Fruit fly (Drosophila melanogaster) whole organism, larva: Measurements from ENCODE around the gene CG2926.

Experiments used
- noc ChIP-seq: fragments of 200-800 bp; sonication (Bioruptor generic); optimal IDR thresholded peaks from 3 replicates; lab custom pipeline; 2019; ENCODE audit warnings: missing biosample characterization, mild to moderate bottlenecking, missing genetic modification characterization, moderate library complexity

The CG2926 gene

dm6 chr3R:5572900-5573665, 15.1 kb downstream of the CG2926 start:
- no peak for TF ChIP-seq noc (tag; lab: Kevin White, UChicago)

dm6 chr3R:5571756-5572155, 16.4 kb downstream of the CG2926 start:
- TF ChIP-seq noc (tag; lab: Kevin White, UChicago): no peak

dm6 chr3R:5571437-5571750, 16.8 kb downstream of the CG2926 start:
- no peak for TF ChIP-seq noc (tag; lab: Kevin White, UChicago)

- no peak for TF ChIP-seq noc (tag; lab: Kevin White, UChicago)
These were observed 17.3 kb downstream of the CG2926 start, which contains the start of gene CRMP for dm6 chr3R:5570635-5571436. TSS of gene CRMP (plus strand) at chr3R:5571108.

- TF ChIP-seq noc (tag; lab: Kevin White, UChicago): peak; percentile 23
These were observed 19.6 kb downstream of the CG2926 start, which contains the start of the genes CG2931 and Rheb for dm6 chr3R:5568590-5568989. TSS of gene CG2931 (minus strand) at chr3R:5568615. TSS of gene Rheb (plus strand) at chr3R:5568921.

dm6 chr3R:5565623-5566022, 22.6 kb downstream of the CG2926 start:
- peak; percentile 88 for TF ChIP-seq noc (tag; lab: Kevin White, UChicago)

dm6 chr3R:5564775-5565190, 23.4 kb downstream of the CG2926 start, which contains the start of the genes CG14671 and CG12746:
TSS of gene CG14671 (minus strand) at chr3R:5564815.
TSS of gene CG12746 (plus strand) at chr3R:5564865.
- no peak for TF ChIP-seq noc (tag; lab: Kevin White, UChicago)

dm6 chr3R:5563420-5563819, 24.8 kb downstream of the CG2926 start, which contains the start of gene Pi4KIIalpha:
TSS of gene Pi4KIIalpha (minus strand) at chr3R:5563652.
- no peak for TF ChIP-seq noc (tag; lab: Kevin White, UChicago)

- no peak for TF ChIP-seq noc (tag; lab: Kevin White, UChicago)
These were observed 25.2 kb downstream of the CG2926 start for dm6 chr3R:5562956-5563355.

dm6 chr3R:5554852-5555251, 33.3 kb downstream of the CG2926 start, which contains the start of gene Snm1:
TSS of gene Snm1 (plus strand) at chr3R:5555084.
- TF ChIP-seq noc (tag; lab: Kevin White, UChicago): no peak

dm6 chr3R:5554082-5554481, 34.1 kb downstream of the CG2926 start, which contains the start of gene Pcmt:
TSS of gene Pcmt (minus strand) at chr3R:5554316.
- TF ChIP-seq noc (tag; lab: Kevin White, UChicago): no peak

dm6 chr3R:5551593-5551992, 36.6 kb downstream of the CG2926 start:
- TF ChIP-seq noc (tag; lab: Kevin White, UChicago): no peak

dm6 chr3R:5551068-5551467, 37.1 kb downstream of the CG2926 start, which contains the start of gene mia:
TSS of gene mia (minus strand) at chr3R:5551168.
- no peak for TF ChIP-seq noc (tag; lab: Kevin White, UChicago)

dm6 chr3R:5550452-5550851, 37.7 kb downstream of the CG2926 start:
- no peak for TF ChIP-seq noc (tag; lab: Kevin White, UChicago)

dm6 chr3R:5547464-5547943, 40.7 kb downstream of the CG2926 start, which contains the start of gene CG2519:
TSS of gene CG2519 (minus strand) at chr3R:5547775.
- TF ChIP-seq noc (tag; lab: Kevin White, UChicago): no peak
